Worm (Caenorhabditis elegans) whole organism, L4 larva: ENCODE measurements around the gene usp-33.

ENCODE experiments used
- D1046.2 ChIP-seq: fragments of 200-800 bp; sonication (Bioruptor generic); IDR thresholded peaks from 2 replicates; pipeline ENCODE4 v1.3.6; 2022; ENCODE audit warnings: missing genetic modification characterization, missing compliant biosample characterization
- F37D6.2 ChIP-seq: sonication (generic microtip); optimal IDR thresholded peaks from 2 replicates; lab custom pipeline; 2016; ENCODE audit warnings: mild to moderate bottlenecking, missing genetic modification characterization, missing compliant biosample characterization
- R02D3.7 ChIP-seq: fragments of 150-350 bp; sonication (generic microtip); optimal IDR thresholded peaks from 3 replicates; lab custom pipeline; 2014; ENCODE audit warnings: missing biosample characterization, missing genetic modification characterization
- T26A8.4 ChIP-seq: fragments of 200-800 bp; sonication (Bioruptor generic); IDR thresholded peaks from 2 replicates; pipeline ENCODE4 v1.3.6; 2022; ENCODE audit warnings: missing genetic modification characterization, missing compliant biosample characterization
- aha-1 ChIP-seq: fragments of 150-350 bp; peaks from one replicate; lab custom pipeline; 2014; ENCODE audit warnings: missing biosample characterization, missing genetic modification characterization
- attf-4 ChIP-seq: sonication (generic microtip); optimal IDR thresholded peaks from 3 replicates; lab custom pipeline; 2017; ENCODE audit warnings: missing biosample characterization, missing genetic modification characterization
- ceh-20 ChIP-seq: fragments of 200-800 bp; sonication (Bioruptor generic); IDR thresholded peaks from 2 replicates; pipeline ENCODE4 v1.3.6; 2022; ENCODE audit warnings: missing genetic modification reagents, missing genetic modification characterization, missing compliant biosample characterization
- ceh-28 ChIP-seq: fragments of 150-350 bp; optimal IDR thresholded peaks from 2 replicates; lab custom pipeline; 2014; ENCODE audit warnings: missing biosample characterization, missing genetic modification reagents, missing genetic modification characterization
- ceh-44 ChIP-seq: fragments of 200-800 bp; sonication (Bioruptor generic); IDR thresholded peaks from 2 replicates; pipeline ENCODE4 v1.3.6; 2022; ENCODE audit warnings: missing genetic modification reagents, missing genetic modification characterization, missing compliant biosample characterization
- ceh-82 ChIP-seq: sonication (generic microtip); optimal IDR thresholded peaks from 2 replicates; lab custom pipeline; 2017; ENCODE audit warnings: missing biosample characterization, missing genetic modification characterization
- daf-16 ChIP-seq, 3 experiments: sonication (generic microtip); optimal IDR thresholded peaks; 2 replicates each; lab custom pipeline; 2016 to 2017; ENCODE audit warnings: missing genetic modification characterization in 3 of 3, missing genetic modification reagents in 3 of 3, mild to moderate bottlenecking in 2 of 3, missing compliant biosample characterization in 2 of 3, missing biosample characterization in 1 of 3, moderate library complexity in 1 of 3
- daf-8 ChIP-seq: fragments of 200-800 bp; sonication (Bioruptor generic); IDR thresholded peaks from 2 replicates; pipeline ENCODE4 v1.3.6; 2022; ENCODE audit warnings: missing genetic modification characterization, missing compliant biosample characterization
- hlh-11 ChIP-seq: fragments of 200-800 bp; sonication (Bioruptor generic); optimal IDR thresholded peaks from 2 replicates; lab custom pipeline; 2018; ENCODE audit warnings: mild to moderate bottlenecking, missing genetic modification characterization, missing compliant biosample characterization
- lim-7 ChIP-seq: fragments of 200-800 bp; sonication (Bioruptor generic); IDR thresholded peaks from 2 replicates; pipeline ENCODE4 v1.3.6; 2022; ENCODE audit warnings: missing genetic modification characterization, missing compliant biosample characterization
- lin-13 ChIP-seq: fragments of 150-350 bp; optimal IDR thresholded peaks from 2 replicates; lab custom pipeline; 2014; ENCODE audit warnings: missing biosample characterization, missing genetic modification reagents, missing genetic modification characterization
- lin-15B ChIP-seq: fragments of 150-350 bp; sonication (generic microtip); optimal IDR thresholded peaks from 3 replicates; lab custom pipeline; 2014; ENCODE audit warnings: missing biosample characterization, missing genetic modification characterization
- lin-29 ChIP-seq: fragments of 200-800 bp; sonication (Bioruptor generic); IDR thresholded peaks from 2 replicates; pipeline ENCODE4 v1.3.6; 2022; ENCODE audit warnings: missing genetic modification reagents, missing genetic modification characterization, missing compliant biosample characterization
- lin-38 ChIP-seq: fragments of 200-800 bp; sonication (Bioruptor generic); IDR thresholded peaks from 2 replicates; pipeline ENCODE4 v1.3.6; 2022; ENCODE audit warnings: missing genetic modification reagents, missing genetic modification characterization, missing compliant biosample characterization
- madf-5 ChIP-seq, 2 experiments: fragments of 200-800 bp; sonication (Bioruptor generic); IDR thresholded peaks; 2 replicates each; pipeline ENCODE4 v1.3.6; 2022; ENCODE audit warnings: missing compliant biosample characterization in 2 of 2, missing genetic modification characterization in 2 of 2
- mes-2 ChIP-seq: sonication (generic microtip); optimal IDR thresholded peaks from 2 replicates; lab custom pipeline; 2016; ENCODE audit warnings: missing genotype, mild to moderate bottlenecking, missing genetic modification characterization, missing compliant biosample characterization; ENCODE audit not compliant: poor library complexity, severe bottlenecking
- mxl-3 ChIP-seq: fragments of 200-800 bp; sonication (Bioruptor generic); optimal IDR thresholded peaks from 2 replicates; lab custom pipeline; 2018; ENCODE audit warnings: mild to moderate bottlenecking, missing genetic modification characterization, missing compliant biosample characterization
- nhr-10 ChIP-seq: fragments of 150-350 bp; optimal IDR thresholded peaks from 2 replicates; lab custom pipeline; 2014; ENCODE audit warnings: missing biosample characterization, missing genetic modification characterization
- nhr-102 ChIP-seq: sonication (generic microtip); optimal IDR thresholded peaks from 2 replicates; lab custom pipeline; 2016; ENCODE audit warnings: mild to moderate bottlenecking, missing genetic modification characterization, moderate library complexity, missing compliant biosample characterization
- nhr-11 ChIP-seq: fragments of 150-350 bp; optimal IDR thresholded peaks from 2 replicates; lab custom pipeline; 2014; ENCODE audit warnings: missing biosample characterization, missing genetic modification characterization
- nhr-111 ChIP-seq: fragments of 200-800 bp; sonication (Bioruptor generic); optimal IDR thresholded peaks from 2 replicates; lab custom pipeline; 2018; ENCODE audit warnings: mild to moderate bottlenecking, missing genetic modification characterization, missing compliant biosample characterization
- nhr-76 ChIP-seq: fragments of 150-350 bp; optimal IDR thresholded peaks from 2 replicates; lab custom pipeline; 2014; ENCODE audit warnings: missing biosample characterization, missing genetic modification characterization
- pha-4 ChIP-seq, 2 experiments: fragments of 150-350 bp in 1 of 2; fragments of 200-800 bp in 1 of 2; sonication (Bioruptor generic) in 1 of 2; IDR thresholded peaks in 1 of 2; optimal IDR thresholded peaks in 1 of 2; 2 replicates each; pipeline versions ENCODE4 v1.3.6 to Lab custom; 2014 to 2022; ENCODE audit warnings: missing genetic modification characterization in 2 of 2, missing genetic modification reagents in 2 of 2, missing biosample characterization in 1 of 2, missing compliant biosample characterization in 1 of 2
- sdz-12 ChIP-seq: fragments of 200-800 bp; sonication (Bioruptor generic); optimal IDR thresholded peaks from 2 replicates; lab custom pipeline; 2018; ENCODE audit warnings: mild to moderate bottlenecking, missing genetic modification characterization, missing compliant biosample characterization
- set-16 ChIP-seq: fragments of 200-800 bp; sonication (Bioruptor generic); IDR thresholded peaks from 2 replicates; pipeline ENCODE4 v1.3.6; 2022; ENCODE audit warnings: missing genetic modification reagents, missing genetic modification characterization, missing compliant biosample characterization
- snpc-4 ChIP-seq: fragments of 150-350 bp; optimal IDR thresholded peaks from 2 replicates; lab custom pipeline; 2014; ENCODE audit warnings: missing biosample characterization, missing genetic modification characterization
- spr-3 ChIP-seq: fragments of 200-800 bp; sonication (Bioruptor generic); optimal IDR thresholded peaks from 2 replicates; lab custom pipeline; 2018; ENCODE audit warnings: mild to moderate bottlenecking, missing genetic modification characterization, missing compliant biosample characterization
- tra-1 ChIP-seq: fragments of 200-800 bp; sonication (Bioruptor generic); IDR thresholded peaks from 2 replicates; pipeline ENCODE4 v1.3.6; 2022; ENCODE audit warnings: missing genetic modification reagents, missing genetic modification characterization, missing compliant biosample characterization
- unc-39 ChIP-seq: sonication (generic microtip); optimal IDR thresholded peaks from 2 replicates; lab custom pipeline; 2017; ENCODE audit warnings: missing biosample characterization, missing genetic modification characterization
- zfp-2 ChIP-seq: sonication (generic microtip); optimal IDR thresholded peaks from 2 replicates; lab custom pipeline; 2016; ENCODE audit warnings: mild to moderate bottlenecking, missing genetic modification characterization, missing compliant biosample characterization
- zip-11 ChIP-seq: fragments of 200-800 bp; sonication (Bioruptor generic); IDR thresholded peaks from 2 replicates; pipeline ENCODE4 v1.3.6; 2022; ENCODE audit warnings: missing genetic modification characterization, missing compliant biosample characterization
- ztf-11 ChIP-seq: fragments of 150-350 bp; optimal IDR thresholded peaks from 2 replicates; lab custom pipeline; 2014; ENCODE audit warnings: missing biosample characterization, missing genetic modification characterization

The usp-33 gene

DNA sequence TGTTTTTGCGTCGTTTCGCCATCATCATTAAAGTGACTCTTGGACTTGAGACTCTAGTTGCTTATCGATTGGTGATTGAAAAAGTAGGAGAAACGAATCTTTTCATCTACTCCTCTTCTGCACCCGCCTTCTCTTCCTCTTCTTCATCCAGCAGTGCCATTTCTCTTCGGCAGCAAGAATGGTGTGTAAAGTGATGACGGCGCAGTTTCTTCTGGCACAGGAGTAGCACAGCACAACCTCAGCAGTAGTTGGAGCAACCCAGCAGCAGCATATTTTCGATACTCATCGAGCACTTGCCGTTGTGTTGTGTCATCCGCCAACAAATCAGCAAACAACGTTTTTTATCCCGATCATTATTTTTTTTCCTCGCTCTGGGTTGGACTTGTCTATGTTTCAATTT lies 15.7 kb upstream of the usp-33 start:
- TF ChIP-seq mxl-3 (GFP tag; lab: Kevin White, UChicago) = no peak
- TF ChIP-seq daf-16 (GFP tag; optimal IDR thresholded peaks at IDR 0.05; lab: Kevin White, UChicago) = peak in 1 of 2 experiments; percentile 60
- no peak for TF ChIP-seq daf-16 (tag; optimal IDR thresholded peaks at IDR 0.05; lab: Kevin White, UChicago)
- no peak for TF ChIP-seq ceh-20 (GFP tag; lab: Robert Waterston, UW)
- TF ChIP-seq madf-5 (GFP tag; IDR thresholded peaks at IDR 0.05; lab: Robert Waterston, UW) = no peak
- TF ChIP-seq nhr-111 (GFP tag; lab: Kevin White, UChicago) = no peak
- no peak for TF ChIP-seq nhr-102 (tag; lab: Kevin White, UChicago)
- no peak for TF ChIP-seq ceh-82 (tag; lab: Kevin White, UChicago)
- peak; percentile 77 for TF ChIP-seq aha-1 (tag; lab: Kevin White, UChicago)
- TF ChIP-seq nhr-10 (tag; lab: Kevin White, UChicago) = no peak
- TF ChIP-seq nhr-11 (tag; lab: Kevin White, UChicago) = peak; percentile 19
- peak; percentile 23 for TF ChIP-seq hlh-11 (tag; lab: Kevin White, UChicago)
- no peak for TF ChIP-seq tra-1 (GFP tag; lab: Robert Waterston, UW)

DNA sequence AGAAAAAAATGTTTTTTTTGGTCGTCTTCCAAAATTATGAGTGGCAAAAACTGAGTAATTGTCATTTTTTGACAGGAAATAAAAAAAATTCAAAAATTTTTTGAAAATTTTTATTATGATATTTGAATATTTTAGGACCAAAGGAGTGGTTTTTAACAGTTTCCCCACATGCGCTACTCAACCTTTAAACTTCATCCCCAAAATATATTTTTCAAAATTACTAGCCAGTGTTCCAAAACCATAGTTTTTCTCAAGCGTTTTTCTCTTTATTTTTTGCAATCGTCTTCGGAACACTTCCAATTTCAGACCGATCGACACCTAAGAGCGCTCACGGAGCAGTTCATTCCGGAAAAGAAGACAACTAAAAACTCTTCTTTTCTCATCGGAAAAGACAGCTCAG lies 14.2 kb upstream of the usp-33 start, which contains the start of gene K09A9.6:
Gene K09A9.6 (plus strand): TSS at position 301 of the 400 bp plus-strand sequence.
- TF ChIP-seq ceh-82 (tag; lab: Kevin White, UChicago) (no peak), ztf-11 (tag; lab: Kevin White, UChicago) (no peak), D1046.2 (GFP tag; lab: Robert Waterston, UW) (no peak), spr-3 (no peak), F37D6.2 (tag; lab: Kevin White, UChicago) (no peak), snpc-4 (tag; lab: Kevin White, UChicago) (no peak), R02D3.7 (tag; lab: Kevin White, UChicago) (no peak), ceh-20 (GFP tag; lab: Robert Waterston, UW) (no peak), zfp-2 (tag; lab: Kevin White, UChicago) (no peak)

DNA sequence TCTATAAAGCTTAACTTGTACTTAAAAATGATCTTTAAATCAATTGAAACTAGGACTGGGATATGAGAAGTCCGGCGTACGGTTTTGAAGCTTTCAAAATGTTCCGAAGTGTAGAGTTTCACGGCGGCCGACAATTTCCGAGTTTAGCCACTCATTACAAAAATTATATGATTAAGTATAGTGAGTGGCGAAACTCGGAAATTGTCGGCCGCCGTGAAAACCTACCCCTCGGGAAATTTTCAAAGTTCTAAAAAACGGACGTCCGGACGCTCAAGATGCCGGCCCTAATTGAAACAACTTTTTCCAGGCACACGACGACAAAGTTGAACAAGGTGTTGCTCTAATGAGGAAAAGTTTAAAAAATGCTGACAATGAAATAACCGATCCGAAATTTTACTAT lies 6.0 kb upstream of the usp-33 start:
- TF ChIP-seq T26A8.4 (GFP tag; lab: Robert Waterston, UW) (no peak), unc-39 (tag; lab: Kevin White, UChicago) (no peak), sdz-12 (no peak), ceh-28 (tag; lab: Kevin White, UChicago) (no peak), ceh-44 (GFP tag; lab: Robert Waterston, UW) (no peak), mes-2 (tag; lab: Kevin White, UChicago) (no peak), lim-7 (GFP tag; lab: Robert Waterston, UW) (no peak), lin-15B (no peak), lin-38 (GFP tag; lab: Robert Waterston, UW) (no peak), daf-8 (GFP tag; lab: Robert Waterston, UW) (no peak), spr-3 (no peak), lin-29 (GFP tag; lab: Robert Waterston, UW) (no peak), lin-13 (no peak), attf-4 (tag; lab: Kevin White, UChicago) (no peak), daf-16 (GFP tag; optimal IDR thresholded peaks at IDR 0.05; lab: Kevin White, UChicago) (no peak), daf-16 (tag; optimal IDR thresholded peaks at IDR 0.05; lab: Kevin White, UChicago) (no peak), nhr-76 (no peak), pha-4 (GFP tag; IDR thresholded peaks at IDR 0.05; lab: Robert Waterston, UW) (no peak), pha-4 (tag; optimal IDR thresholded peaks at IDR 0.05; lab: Kevin White, UChicago) (no peak)

DNA sequence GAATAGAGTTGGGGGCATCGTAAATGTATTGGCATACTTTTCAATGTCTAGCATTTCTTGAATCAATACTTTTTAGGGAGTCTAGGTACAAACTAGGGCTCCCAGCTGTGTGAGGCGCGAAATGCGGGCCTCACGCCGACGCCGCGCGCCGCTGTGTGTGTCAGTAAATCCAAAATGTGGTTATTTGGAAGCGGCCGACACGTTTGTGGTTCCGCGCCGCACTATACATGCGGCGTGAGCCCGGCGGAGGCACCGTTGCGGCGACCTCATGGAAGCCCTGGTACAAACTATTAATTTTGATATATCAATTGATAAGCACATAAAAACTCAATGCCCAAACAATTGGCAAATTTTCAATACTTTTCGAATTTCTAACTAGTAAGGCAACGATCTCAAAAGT lies 5.0 kb upstream of the usp-33 start:
- no peak for TF ChIP-seq zip-11 (GFP tag; lab: Robert Waterston, UW)
- TF ChIP-seq set-16 (GFP tag; lab: Robert Waterston, UW) = peak; percentile 42; the same call in 1 of the 2 replicates
- no peak for TF ChIP-seq lin-13
